Worm (Caenorhabditis elegans): ENCODE results near the gene srt-67.

The srt-67 gene

ce11 chrV:5275426-5276007 is 18.3 kb upstream of the srt-67 start:
- no peak for TF ChIP-seq pha-2 (tag; optimal IDR thresholded peaks at IDR 0.05)
- peak; percentile 9 for TF ChIP-seq nfya-1 (tag; optimal IDR thresholded peaks at IDR 0.05)

- TF ChIP-seq ceh-34 (tag; optimal IDR thresholded peaks at IDR 0.05) (peak; percentile 1), tbx-2 (tag; optimal IDR thresholded peaks at IDR 0.05) (peak; percentile 18), elt-2 (tag; optimal IDR thresholded peaks at IDR 0.05) (no peak), unc-42 (tag; optimal IDR thresholded peaks at IDR 0.05) (peak; percentile 48), eyg-1 (tag; optimal IDR thresholded peaks at IDR 0.05) (no peak), npax-4 (tag; optimal IDR thresholded peaks at IDR 0.05) (no peak), pha-2 (tag; optimal IDR thresholded peaks at IDR 0.05) (peak; percentile 20)
Measured at ce11 chrV:5274974-5275373, 17.7 kb upstream of the srt-67 start.

ce11 chrV:5273770-5274169 is 16.5 kb upstream of the srt-67 start, which contains the start of gene natc-2:
Gene natc-2, plus strand, starts transcription at chrV:5274070.
- TF ChIP-seq ama-1 (optimal IDR thresholded peaks at IDR 0.05) = no peak
- no peak for TF ChIP-seq K02D7.2 (tag; optimal IDR thresholded peaks at IDR 0.05)
- no peak for TF ChIP-seq hlh-30 (tag; optimal IDR thresholded peaks at IDR 0.05; ENCODE audit: insufficient read depth)
- TF ChIP-seq elt-2 (tag; optimal IDR thresholded peaks at IDR 0.05) = no peak
- no peak for TF ChIP-seq pat-9 (tag; optimal IDR thresholded peaks at IDR 0.05)
- no peak for TF ChIP-seq ets-4 (tag; optimal IDR thresholded peaks at IDR 0.05)
- no peak for TF ChIP-seq lim-6 (tag; optimal IDR thresholded peaks at IDR 0.05)
- TF ChIP-seq hlh-15 (tag; optimal IDR thresholded peaks at IDR 0.05) = no peak
- TF ChIP-seq ceh-19 (GFP tag; optimal IDR thresholded peaks at IDR 0.05) = no peak
- no peak for TF ChIP-seq fax-1 (tag; optimal IDR thresholded peaks at IDR 0.05)
- no peak for TF ChIP-seq hlh-6 (tag; optimal IDR thresholded peaks at IDR 0.05)

ce11 chrV:5273241-5273640 is 16.0 kb upstream of the srt-67 start:
- no peak for TF ChIP-seq ztf-16 (tag; optimal IDR thresholded peaks at IDR 0.05)
- TF ChIP-seq pag-3 (tag; optimal IDR thresholded peaks at IDR 0.05; ENCODE audit: borderline replicate concordance) = no peak
- no peak for TF ChIP-seq ceh-34 (tag; optimal IDR thresholded peaks at IDR 0.05)
- no peak for TF ChIP-seq madf-2 (tag; optimal IDR thresholded peaks at IDR 0.05)
- no peak for TF ChIP-seq ceh-18 (tag; optimal IDR thresholded peaks at IDR 0.05)
- no peak for TF ChIP-seq ama-1 (optimal IDR thresholded peaks at IDR 0.05)
- no peak for TF ChIP-seq sox-2 (GFP tag; IDR thresholded peaks at IDR 0.05)
- no peak for TF ChIP-seq unc-55 (GFP tag; optimal IDR thresholded peaks at IDR 0.05)
- TF ChIP-seq ceh-48 (tag; optimal IDR thresholded peaks at IDR 0.05) = no peak
- TF ChIP-seq pqm-1 (tag; optimal IDR thresholded peaks at IDR 0.05) = no peak
- TF ChIP-seq unc-42 (tag; optimal IDR thresholded peaks at IDR 0.05) = no peak
- no peak for TF ChIP-seq ahr-1 (tag; optimal IDR thresholded peaks at IDR 0.05)
- TF ChIP-seq pha-2 (tag; optimal IDR thresholded peaks at IDR 0.05) = no peak
- TF ChIP-seq T23F11.4 (GFP tag; optimal IDR thresholded peaks at IDR 0.05) = no peak
- TF ChIP-seq C38D4.7 (GFP tag; optimal IDR thresholded peaks at IDR 0.05) = no peak
- TF ChIP-seq nhr-11 (tag; optimal IDR thresholded peaks at IDR 0.05) = no peak
- no peak for TF ChIP-seq K09A11.1 (tag; optimal IDR thresholded peaks at IDR 0.05; ENCODE audit: insufficient read depth)
- no peak for TF ChIP-seq unc-3 (GFP tag; conservative IDR thresholded peaks at IDR 0.05)
- TF ChIP-seq unc-3 (tag; optimal IDR thresholded peaks at IDR 0.05) = no peak
- no peak for TF ChIP-seq ceh-45 (GFP tag; IDR thresholded peaks at IDR 0.05)
- no peak for TF ChIP-seq ceh-2 (tag; optimal IDR thresholded peaks at IDR 0.05)

- TF ChIP-seq pax-1 (tag; optimal IDR thresholded peaks at IDR 0.05) (no peak), unc-55 (GFP tag; optimal IDR thresholded peaks at IDR 0.05) (peak; percentile 54)
Measured at ce11 chrV:5272619-5273074, 15.4 kb upstream of the srt-67 start.

Measured in whole organism, late embryonic.